Fruit fly (Drosophila melanogaster) whole organism, embryonic: ENCODE data around the gene CG13060.

Experiments used
- Aef1 ChIP-seq: fragments of 200-800 bp; sonication (Bioruptor generic); IDR thresholded peaks from 3 replicates; pipeline ENCODE4 v1.3.6; 2022; ENCODE audit warnings: missing biosample characterization, missing genetic modification characterization
- Bteb2 ChIP-seq: fragments of 200-800 bp; sonication (Bioruptor generic); optimal IDR thresholded peaks from 2 replicates; lab custom pipeline; 2016; ENCODE audit warnings: missing biosample characterization, missing genetic modification characterization
- CG10147 ChIP-seq: fragments of 200-800 bp; sonication (Bioruptor generic); optimal IDR thresholded peaks from 2 replicates; lab custom pipeline; 2019; ENCODE audit warnings: missing biosample characterization, mild to moderate bottlenecking, missing genetic modification characterization, moderate library complexity
- CG10979 ChIP-seq: fragments of 200-800 bp; sonication (Bioruptor generic); optimal IDR thresholded peaks from 2 replicates; lab custom pipeline; 2018; ENCODE audit warnings: missing biosample characterization, mild to moderate bottlenecking, missing genetic modification characterization, moderate library complexity
- CG11695 ChIP-seq: fragments of 200-800 bp; sonication (Bioruptor generic); IDR thresholded peaks from 3 replicates; pipeline ENCODE4 v1.3.6; 2022; ENCODE audit warnings: missing biosample characterization, missing genetic modification characterization
- CG15011 ChIP-seq: fragments of 200-800 bp; sonication (Bioruptor generic); optimal IDR thresholded peaks from 3 replicates; lab custom pipeline; 2018; ENCODE audit warnings: missing biosample characterization, mild to moderate bottlenecking, missing genetic modification characterization
- CG15601 ChIP-seq: fragments of 200-800 bp; sonication (Bioruptor generic); optimal IDR thresholded peaks from 3 replicates; lab custom pipeline; 2019; ENCODE audit warnings: missing biosample characterization, mild to moderate bottlenecking, missing genetic modification characterization, moderate library complexity
- CG1602 ChIP-seq: fragments of 200-800 bp; sonication (Bioruptor generic); optimal IDR thresholded peaks from 3 replicates; lab custom pipeline; 2016; ENCODE audit warnings: missing biosample characterization, missing genetic modification characterization
- CG16815 ChIP-seq: fragments of 200-800 bp; sonication (Bioruptor generic); optimal IDR thresholded peaks from 3 replicates; lab custom pipeline; 2017; ENCODE audit warnings: missing biosample characterization, mild to moderate bottlenecking, missing genetic modification characterization
- CG17186 ChIP-seq: fragments of 200-800 bp; sonication (Bioruptor generic); optimal IDR thresholded peaks from 3 replicates; lab custom pipeline; 2017; ENCODE audit warnings: missing biosample characterization, missing genetic modification reagents, missing genetic modification characterization
- CG17385 ChIP-seq: fragments of 200-800 bp; sonication (Bioruptor generic); optimal IDR thresholded peaks from 3 replicates; lab custom pipeline; 2018; ENCODE audit warnings: missing biosample characterization, mild to moderate bottlenecking, missing genetic modification characterization
- CG17829 ChIP-seq: fragments of 200-800 bp; optimal IDR thresholded peaks from 2 replicates; lab custom pipeline; 2019; ENCODE audit warnings: missing biosample characterization, mild to moderate bottlenecking, missing genetic modification characterization, moderate library complexity
- CG2120 ChIP-seq: fragments of 200-800 bp; sonication (Bioruptor generic); optimal IDR thresholded peaks from 3 replicates; lab custom pipeline; 2016; ENCODE audit warnings: missing biosample characterization, missing genetic modification characterization
- CG2712 ChIP-seq: fragments of 200-800 bp; optimal IDR thresholded peaks from 3 replicates; lab custom pipeline; 2019; ENCODE audit warnings: missing biosample characterization, mild to moderate bottlenecking, missing genetic modification characterization, moderate library complexity
- CG2875 ChIP-seq: fragments of 200-800 bp; sonication (Bioruptor generic); optimal IDR thresholded peaks from 2 replicates; lab custom pipeline; 2017; ENCODE audit warnings: missing biosample characterization, mild to moderate bottlenecking, missing genetic modification characterization, missing genetic modification reagents
- CG30403 ChIP-seq: fragments of 200-800 bp; sonication (Bioruptor generic); optimal IDR thresholded peaks from 3 replicates; lab custom pipeline; 2016; ENCODE audit warnings: missing biosample characterization, missing genetic modification characterization
- CG3065 ChIP-seq: fragments of 200-800 bp; sonication (Bioruptor generic); optimal IDR thresholded peaks from 2 replicates; lab custom pipeline; 2016; ENCODE audit warnings: missing biosample characterization, missing genetic modification characterization
- CG31224 ChIP-seq: fragments of 200-800 bp; sonication (Bioruptor generic); IDR thresholded peaks from 2 replicates; pipeline ENCODE4 v1.3.6; 2022; ENCODE audit warnings: missing biosample characterization, missing genetic modification characterization
- CG31388 ChIP-seq: fragments of 200-800 bp; sonication (Bioruptor generic); optimal IDR thresholded peaks from 2 replicates; lab custom pipeline; 2016; ENCODE audit warnings: missing biosample characterization, missing genetic modification characterization
- CG34224 ChIP-seq: fragments of 200-800 bp; sonication (Bioruptor generic); IDR thresholded peaks from 3 replicates; pipeline ENCODE4 v1.3.6; 2022; ENCODE audit warnings: missing biosample characterization, missing genetic modification characterization; ENCODE audit not compliant: partially characterized antibody
- CG5245 ChIP-seq: fragments of 200-800 bp; sonication (Bioruptor generic); optimal IDR thresholded peaks from 3 replicates; lab custom pipeline; 2016; ENCODE audit warnings: missing biosample characterization, missing genetic modification characterization
- CG6765 ChIP-seq: fragments of 200-800 bp; sonication (Bioruptor generic); optimal IDR thresholded peaks from 3 replicates; lab custom pipeline; 2017; ENCODE audit warnings: missing biosample characterization, mild to moderate bottlenecking, missing genetic modification characterization
- CG7928 ChIP-seq: fragments of 200-800 bp; sonication (Bioruptor generic); optimal IDR thresholded peaks from 2 replicates; lab custom pipeline; 2017; ENCODE audit warnings: missing biosample characterization, mild to moderate bottlenecking, missing genetic modification characterization
- CG7987 ChIP-seq: fragments of 200-800 bp; sonication (Bioruptor generic); optimal IDR thresholded peaks from 2 replicates; lab custom pipeline; 2018; ENCODE audit warnings: missing biosample characterization, mild to moderate bottlenecking, missing genetic modification characterization, moderate library complexity
- CG9609 ChIP-seq: fragments of 200-800 bp; sonication (Bioruptor generic); optimal IDR thresholded peaks from 3 replicates; lab custom pipeline; 2016; ENCODE audit warnings: missing biosample characterization, missing genetic modification characterization
- Dad ChIP-seq: fragments of 200-800 bp; sonication (Bioruptor generic); optimal IDR thresholded peaks from 3 replicates; lab custom pipeline; 2016; ENCODE audit warnings: missing biosample characterization, missing genetic modification characterization
- Deaf1 ChIP-seq: fragments of 200-800 bp; optimal IDR thresholded peaks from 3 replicates; lab custom pipeline; 2019; ENCODE audit warnings: missing biosample characterization, mild to moderate bottlenecking, missing genetic modification characterization, moderate library complexity
- Ets65A ChIP-seq: fragments of 200-800 bp; sonication (Bioruptor generic); peaks from one replicate; lab custom pipeline; 2016; ENCODE audit warnings: missing biosample characterization, missing genetic modification characterization
- Fer1 ChIP-seq: fragments of 200-800 bp; sonication (Bioruptor generic); optimal IDR thresholded peaks from 2 replicates; lab custom pipeline; 2017; ENCODE audit warnings: missing biosample characterization, mild to moderate bottlenecking, missing genetic modification characterization
- HHEX ChIP-seq: fragments of 200-800 bp; sonication (Bioruptor generic); optimal IDR thresholded peaks from 3 replicates; lab custom pipeline; 2017; ENCODE audit warnings: missing biosample characterization, mild to moderate bottlenecking, missing genetic modification characterization, missing genetic modification reagents
- HmgD ChIP-seq: fragments of 200-800 bp; sonication (Bioruptor generic); optimal IDR thresholded peaks from 3 replicates; lab custom pipeline; 2016; ENCODE audit warnings: missing biosample characterization, missing genetic modification characterization
- MESR4 ChIP-seq: fragments of 200-800 bp; sonication (Bioruptor generic); optimal IDR thresholded peaks from 2 replicates; lab custom pipeline; 2018; ENCODE audit warnings: missing biosample characterization, mild to moderate bottlenecking, missing genetic modification characterization, moderate library complexity
- NC2β ChIP-seq: fragments of 200-800 bp; sonication (Bioruptor generic); optimal IDR thresholded peaks from 2 replicates; lab custom pipeline; 2016; ENCODE audit warnings: missing biosample characterization, missing genetic modification characterization
- Ptx1 ChIP-seq: fragments of 200-800 bp; sonication (Bioruptor generic); IDR thresholded peaks from 2 replicates; pipeline ENCODE4 v1.3.6; 2022; ENCODE audit warnings: missing biosample characterization, missing genetic modification characterization
- Sin3A ChIP-seq: fragments of >200 bp; optimal IDR thresholded peaks from 2 replicates; lab custom pipeline; 2018
- Vsx1 ChIP-seq: fragments of 200-800 bp; sonication (Bioruptor generic); optimal IDR thresholded peaks from 2 replicates; lab custom pipeline; 2017; ENCODE audit warnings: missing biosample characterization, mild to moderate bottlenecking, missing genetic modification characterization, missing genetic modification reagents
- amos ChIP-seq: fragments of 200-800 bp; sonication (Bioruptor generic); IDR thresholded peaks from 2 replicates; pipeline ENCODE4 v1.3.6; 2022; ENCODE audit warnings: missing biosample characterization, missing genetic modification characterization; ENCODE audit not compliant: partially characterized antibody
- aop ChIP-seq: fragments of 200-800 bp; sonication (Bioruptor generic); IDR thresholded peaks from 2 replicates; pipeline ENCODE4 v1.3.6; 2022; ENCODE audit warnings: missing biosample characterization, missing genetic modification characterization
- bab2 ChIP-seq: fragments of 200-800 bp; sonication (Bioruptor generic); optimal IDR thresholded peaks from 2 replicates; lab custom pipeline; 2016; ENCODE audit warnings: missing biosample characterization, missing genetic modification characterization
- cato ChIP-seq: fragments of 200-800 bp; sonication (Bioruptor generic); optimal IDR thresholded peaks from 2 replicates; lab custom pipeline; 2016; ENCODE audit warnings: missing biosample characterization, missing genetic modification characterization, borderline replicate concordance
- ci ChIP-seq: fragments of 200-800 bp; sonication (Bioruptor generic); IDR thresholded peaks from 3 replicates; pipeline ENCODE4 v1.3.6; 2022; ENCODE audit warnings: missing biosample characterization, missing genetic modification characterization
- dmrt11E ChIP-seq: fragments of 200-800 bp; sonication (Bioruptor generic); optimal IDR thresholded peaks from 3 replicates; lab custom pipeline; 2018; ENCODE audit warnings: missing biosample characterization, mild to moderate bottlenecking, missing genetic modification characterization, moderate library complexity
- gsb-n ChIP-seq: fragments of 200-800 bp; sonication (Bioruptor generic); optimal IDR thresholded peaks from 3 replicates; lab custom pipeline; 2018; ENCODE audit warnings: missing biosample characterization, mild to moderate bottlenecking, missing genetic modification characterization
- hbn ChIP-seq: fragments of 200-800 bp; sonication (Bioruptor generic); IDR thresholded peaks from 2 replicates; pipeline ENCODE4 v1.3.6; 2022; ENCODE audit warnings: missing biosample characterization, missing genetic modification characterization; ENCODE audit not compliant: partially characterized antibody
- lbe ChIP-seq: fragments of 200-800 bp; sonication (Bioruptor generic); optimal IDR thresholded peaks from 2 replicates; lab custom pipeline; 2016; ENCODE audit warnings: missing biosample characterization, mild to moderate bottlenecking, missing genetic modification characterization
- maf-S ChIP-seq: fragments of 200-800 bp; sonication (Bioruptor generic); optimal IDR thresholded peaks from 2 replicates; lab custom pipeline; 2016; ENCODE audit warnings: missing biosample characterization, missing genetic modification characterization
- row ChIP-seq: fragments of 200-800 bp; sonication (Bioruptor generic); IDR thresholded peaks from 3 replicates; pipeline ENCODE4 v1.3.6; 2022; ENCODE audit warnings: missing biosample characterization, missing genetic modification characterization
- sima ChIP-seq: fragments of 200-800 bp; sonication (Bioruptor generic); optimal IDR thresholded peaks from 2 replicates; lab custom pipeline; 2016; ENCODE audit warnings: missing biosample characterization, missing genetic modification characterization
- sr ChIP-seq: fragments of 200-800 bp; sonication (Bioruptor generic); IDR thresholded peaks from 3 replicates; pipeline ENCODE4 v1.3.6; 2022; ENCODE audit warnings: missing biosample characterization, missing genetic modification characterization
- tap ChIP-seq: fragments of 200-800 bp; optimal IDR thresholded peaks from 3 replicates; lab custom pipeline; 2019; ENCODE audit warnings: missing biosample characterization, mild to moderate bottlenecking, missing genetic modification characterization, moderate library complexity
- twi ChIP-seq: fragments of 200-800 bp; optimal IDR thresholded peaks from 2 replicates; lab custom pipeline; 2019; ENCODE audit warnings: missing biosample characterization, mild to moderate bottlenecking, missing genetic modification characterization, moderate library complexity

The CG13060 gene

DNA sequence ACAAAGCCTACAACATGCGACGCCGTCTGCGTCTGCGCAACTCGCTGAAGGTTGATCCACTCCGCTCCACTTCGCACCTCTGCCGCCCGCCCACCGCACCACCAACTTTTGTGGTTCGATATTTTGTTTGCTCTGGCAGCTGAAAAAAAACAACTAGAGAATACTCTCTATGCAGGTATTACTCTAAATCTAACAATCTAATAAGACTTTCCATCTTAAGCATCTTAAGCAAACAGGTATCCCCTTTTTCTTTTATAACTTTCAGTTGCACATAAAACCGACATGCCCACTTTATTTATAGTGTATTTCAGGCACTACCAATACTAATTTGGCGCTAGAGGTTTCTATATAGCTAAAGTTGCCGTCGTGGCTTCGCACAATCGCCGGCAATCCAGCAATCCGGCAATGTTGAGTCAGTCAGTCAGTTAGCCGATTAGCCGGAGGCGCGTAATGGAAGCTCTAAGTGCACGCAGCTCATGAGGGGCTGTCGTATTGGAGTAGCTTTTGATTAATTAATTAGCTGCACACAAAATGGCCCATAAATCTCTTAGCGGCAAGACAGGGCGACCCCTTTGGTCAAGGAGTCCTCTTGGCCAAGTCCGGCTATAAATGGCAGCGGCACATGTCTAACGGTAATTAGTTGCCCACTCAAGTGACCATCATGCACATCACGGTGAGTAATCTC, 8.7 kb downstream of the CG13060 start, which contains the start of gene CG13058 (continued):
- TF ChIP-seq NC2β: no peak
- TF ChIP-seq CG11695 (GFP tag; lab: Robert Waterston, UW): peak; percentile 67
- no peak for TF ChIP-seq hbn
- peak; percentile 64 for TF ChIP-seq Ptx1 (GFP tag; lab: Robert Waterston, UW)
- TF ChIP-seq CG15011 (GFP tag; lab: Kevin White, UChicago): peak; percentile 13
- TF ChIP-seq CG17829: no peak
- peak; percentile 60 for TF ChIP-seq CG10147 (GFP tag; lab: Kevin White, UChicago)
- TF ChIP-seq Vsx1 (GFP tag; lab: Kevin White, UChicago): peak; percentile 16
- peak; percentile 83 for TF ChIP-seq row (GFP tag; lab: Robert Waterston, UW)
- peak; percentile 16 for TF ChIP-seq maf-S (GFP tag; lab: Kevin White, UChicago)
- no peak for TF ChIP-seq Dad (GFP tag; lab: Kevin White, UChicago)
- TF ChIP-seq dmrt11E (tag; lab: Kevin White, UChicago): no peak
- TF ChIP-seq CG9609 (GFP tag; lab: Kevin White, UChicago): peak; percentile 61
- TF ChIP-seq CG2875 (GFP tag; lab: Kevin White, UChicago): no peak
- TF ChIP-seq gsb-n (tag; lab: Kevin White, UChicago): no peak
- peak; percentile 9 for TF ChIP-seq CG7987 (GFP tag; lab: Kevin White, UChicago)
- no peak for TF ChIP-seq CG31224 (GFP tag; lab: Robert Waterston, UW)
- peak; percentile 84 for TF ChIP-seq Fer1
- TF ChIP-seq Deaf1 (tag; lab: Kevin White, UChicago): no peak
- peak; percentile 75 for TF ChIP-seq ci (GFP tag; lab: Robert Waterston, UW)
- TF ChIP-seq HmgD (GFP tag; lab: Kevin White, UChicago): no peak
- TF ChIP-seq CG16815 (GFP tag; lab: Kevin White, UChicago): peak; percentile 17
- no peak for TF ChIP-seq twi (tag; lab: Kevin White, UChicago)
- TF ChIP-seq CG2712 (tag; lab: Kevin White, UChicago): no peak
- peak; percentile 45 for TF ChIP-seq Ets65A (GFP tag; lab: Kevin White, UChicago)
- TF ChIP-seq CG30403: peak; percentile 61
- TF ChIP-seq Bteb2 (GFP tag; lab: Kevin White, UChicago): peak; percentile 42
- no peak for TF ChIP-seq CG15601 (tag; lab: Kevin White, UChicago)
- TF ChIP-seq cato (GFP tag; lab: Kevin White, UChicago): no peak
- TF ChIP-seq CG10979: no peak
- peak; percentile 64 for TF ChIP-seq Aef1 (GFP tag; lab: Robert Waterston, UW)
- TF ChIP-seq amos (GFP tag; lab: Robert Waterston, UW): no peak
- peak; percentile 64 for TF ChIP-seq CG17385 (GFP tag; lab: Kevin White, UChicago)
- TF ChIP-seq CG2120 (GFP tag; lab: Kevin White, UChicago): peak; percentile 77
- peak; percentile 59 for TF ChIP-seq HHEX
- TF ChIP-seq tap (tag; lab: Kevin White, UChicago): peak; percentile 59
- TF ChIP-seq CG17186 (GFP tag; lab: Kevin White, UChicago): no peak
- TF ChIP-seq sima: no peak
- TF ChIP-seq CG31388: no peak
- no peak for TF ChIP-seq CG6765 (GFP tag; lab: Kevin White, UChicago)
- TF ChIP-seq aop (GFP tag; lab: Robert Waterston, UW): no peak
- TF ChIP-seq CG5245 (GFP tag; lab: Kevin White, UChicago): peak; percentile 21
- TF ChIP-seq sr (GFP tag; lab: Robert Waterston, UW): no peak
- TF ChIP-seq Sin3A (lab: Kevin White, UChicago): no peak
- no peak for TF ChIP-seq lbe (GFP tag; lab: Kevin White, UChicago)
- peak; percentile 25 for TF ChIP-seq CG7928
- peak; percentile 41 for TF ChIP-seq CG1602 (GFP tag; lab: Kevin White, UChicago)
- no peak for TF ChIP-seq CG34224 (GFP tag; lab: Robert Waterston, UW)
- TF ChIP-seq CG3065 (GFP tag; lab: Kevin White, UChicago): no peak
- TF ChIP-seq MESR4 (GFP tag; lab: Kevin White, UChicago): no peak
- TF ChIP-seq bab2: no peak
